Worm (Caenorhabditis elegans) whole organism, L1 larva: ENCODE data around the gene C16B8.4.

Source experiments
- C16A3.4 ChIP-seq: fragments of 150-350 bp; optimal IDR thresholded peaks from 2 replicates; lab custom pipeline; 2014; ENCODE audit warnings: missing biosample characterization, missing genetic modification characterization
- Y116A8C.19 ChIP-seq: sonication (generic microtip); optimal IDR thresholded peaks from 2 replicates; lab custom pipeline; 2016; ENCODE audit warnings: missing compliant biosample characterization, missing genetic modification characterization, borderline replicate concordance
- aly-2 ChIP-seq: fragments of 150-350 bp; optimal IDR thresholded peaks from 2 replicates; lab custom pipeline; 2014; ENCODE audit warnings: missing biosample characterization, missing genetic modification characterization
- blmp-1 ChIP-seq: fragments of 150-350 bp; optimal IDR thresholded peaks from 2 replicates; lab custom pipeline; 2014; ENCODE audit warnings: missing biosample characterization, missing genetic modification characterization
- ceh-63 ChIP-seq: fragments of 200-800 bp; sonication (Bioruptor generic); optimal IDR thresholded peaks from 2 replicates; lab custom pipeline; 2018; ENCODE audit warnings: mild to moderate bottlenecking, missing genetic modification characterization, missing compliant biosample characterization
- ceh-82 ChIP-seq, 3 experiments: fragments of 150-350 bp in 1 of 3; sonication (generic microtip) in 2 of 3; optimal IDR thresholded peaks; 2 replicates each; lab custom pipeline; 2014 to 2017; ENCODE audit warnings: missing biosample characterization in 3 of 3, missing genetic modification characterization in 3 of 3
- dsc-1 ChIP-seq: sonication (generic microtip); optimal IDR thresholded peaks from 2 replicates; lab custom pipeline; 2016; ENCODE audit warnings: mild to moderate bottlenecking, missing genetic modification characterization, missing compliant biosample characterization
- egl-27 ChIP-seq, 2 experiments: fragments of 150-350 bp in 1 of 2; sonication (generic microtip); optimal IDR thresholded peaks; 3 replicates each; lab custom pipeline; 2017 to 2018; ENCODE audit warnings: missing biosample characterization in 2 of 2, missing genetic modification characterization in 2 of 2, missing genetic modification reagents in 2 of 2
- elt-2 ChIP-seq: sonication (generic microtip); optimal IDR thresholded peaks from 2 replicates; lab custom pipeline; 2016; ENCODE audit warnings: missing genetic modification characterization, mild to moderate bottlenecking, inconsistent platforms, missing compliant biosample characterization, missing genetic modification reagents
- fkh-10 ChIP-seq: sonication (generic microtip); optimal IDR thresholded peaks from 2 replicates; lab custom pipeline; 2017; ENCODE audit warnings: missing biosample characterization, missing genetic modification reagents, missing genetic modification characterization
- fos-1 ChIP-seq: fragments of 150-350 bp; optimal IDR thresholded peaks from 2 replicates; lab custom pipeline; 2014; ENCODE audit warnings: missing biosample characterization, missing genetic modification characterization
- hpl-2 ChIP-seq: fragments of 150-350 bp; optimal IDR thresholded peaks from 2 replicates; lab custom pipeline; 2014; ENCODE audit warnings: missing biosample characterization, missing genetic modification reagents, missing genetic modification characterization
- jun-1 ChIP-seq: fragments of 150-350 bp; optimal IDR thresholded peaks from 2 replicates; lab custom pipeline; 2014; ENCODE audit warnings: missing biosample characterization, missing genetic modification reagents, missing genetic modification characterization
- lin-35 ChIP-seq, 2 experiments: fragments of 150-350 bp; optimal IDR thresholded peaks; 2 replicates each; lab custom pipeline; 2014; ENCODE audit warnings: missing biosample characterization in 2 of 2, missing genetic modification characterization in 2 of 2, missing genetic modification reagents in 2 of 2
- lin-39 ChIP-seq: fragments of 150-350 bp; optimal IDR thresholded peaks from 2 replicates; lab custom pipeline; 2014; ENCODE audit warnings: missing biosample characterization, missing genetic modification reagents, missing genetic modification characterization
- lir-3 ChIP-seq: sonication (generic microtip); optimal IDR thresholded peaks from 2 replicates; lab custom pipeline; 2016; ENCODE audit warnings: mild to moderate bottlenecking, missing genetic modification characterization, moderate library complexity, missing compliant biosample characterization; ENCODE audit not compliant: poor library complexity
- lsy-2 ChIP-seq, 2 experiments: fragments of 150-350 bp; optimal IDR thresholded peaks; 2 replicates each; lab custom pipeline; 2014; ENCODE audit warnings: missing biosample characterization in 2 of 2, missing genetic modification characterization in 2 of 2
- mab-9 ChIP-seq: fragments of 200-800 bp; sonication (Bioruptor generic); IDR thresholded peaks from 2 replicates; pipeline ENCODE4 v1.3.6; 2022; ENCODE audit warnings: missing genetic modification reagents, missing genetic modification characterization, missing compliant biosample characterization
- mdl-1 ChIP-seq, 2 experiments: fragments of 150-350 bp; optimal IDR thresholded peaks; 2 replicates each; lab custom pipeline; 2014 to 2017; ENCODE audit warnings: missing biosample characterization in 2 of 2, missing genetic modification characterization in 2 of 2, inconsistent platforms in 1 of 2
- mep-1 ChIP-seq: fragments of 150-350 bp; optimal IDR thresholded peaks from 2 replicates; lab custom pipeline; 2014; ENCODE audit warnings: missing biosample characterization, missing genetic modification characterization
- nhr-12 ChIP-seq: sonication (generic microtip); optimal IDR thresholded peaks from 2 replicates; lab custom pipeline; 2017; ENCODE audit warnings: missing biosample characterization, missing genetic modification characterization
- nhr-19 ChIP-seq: fragments of 200-800 bp; sonication (Bioruptor generic); conservative IDR thresholded peaks from 2 replicates; pipeline ENCODE4 v1.3.6; 2022; ENCODE audit warnings: missing genetic modification characterization, missing compliant biosample characterization
- nhr-20 ChIP-seq: sonication (generic microtip); optimal IDR thresholded peaks from 2 replicates; lab custom pipeline; 2016; ENCODE audit warnings: mild to moderate bottlenecking, missing genetic modification characterization, missing compliant biosample characterization
- nhr-71 ChIP-seq: sonication (generic microtip); optimal IDR thresholded peaks from 2 replicates; lab custom pipeline; 2016; ENCODE audit warnings: mild to moderate bottlenecking, missing genetic modification characterization, moderate library complexity, missing compliant biosample characterization
- nhr-84 ChIP-seq: sonication (generic microtip); optimal IDR thresholded peaks from 2 replicates; lab custom pipeline; 2017; ENCODE audit warnings: missing biosample characterization, missing genetic modification characterization
- pqm-1 ChIP-seq: sonication (generic microtip); optimal IDR thresholded peaks from 3 replicates; lab custom pipeline; 2017; ENCODE audit warnings: missing biosample characterization, missing genetic modification characterization
- rnt-1 ChIP-seq: sonication (generic microtip); optimal IDR thresholded peaks from 2 replicates; lab custom pipeline; 2016; ENCODE audit warnings: mild to moderate bottlenecking, missing genetic modification characterization, moderate library complexity, missing compliant biosample characterization
- skn-1 ChIP-seq: fragments of 150-350 bp; optimal IDR thresholded peaks from 2 replicates; lab custom pipeline; 2014; ENCODE audit warnings: missing biosample characterization, missing genetic modification characterization
- snu-23 ChIP-seq: sonication (generic microtip); optimal IDR thresholded peaks from 2 replicates; lab custom pipeline; 2016; ENCODE audit warnings: missing genetic modification characterization, missing compliant biosample characterization
- sptf-1 ChIP-seq: fragments of 150-350 bp; optimal IDR thresholded peaks from 2 replicates; lab custom pipeline; 2014; ENCODE audit warnings: missing biosample characterization, missing genetic modification characterization
- sup-37 ChIP-seq: fragments of 200-800 bp; sonication (Bioruptor generic); optimal IDR thresholded peaks from 2 replicates; lab custom pipeline; 2018; ENCODE audit warnings: mild to moderate bottlenecking, missing genetic modification characterization, missing compliant biosample characterization
- tbx-2 ChIP-seq: sonication (generic microtip); optimal IDR thresholded peaks from 2 replicates; lab custom pipeline; 2016; ENCODE audit warnings: missing genetic modification characterization, missing compliant biosample characterization
- unc-86 ChIP-seq: sonication (generic microtip); optimal IDR thresholded peaks from 2 replicates; lab custom pipeline; 2016; ENCODE audit warnings: missing genetic modification characterization, missing compliant biosample characterization
- vab-15 ChIP-seq: sonication (generic microtip); optimal IDR thresholded peaks from 2 replicates; lab custom pipeline; 2017; ENCODE audit warnings: missing genotype, mild to moderate bottlenecking, missing genetic modification characterization, missing compliant biosample characterization
- xbp-1 ChIP-seq: sonication (generic microtip); optimal IDR thresholded peaks from 2 replicates; lab custom pipeline; 2016; ENCODE audit warnings: missing genetic modification characterization, missing compliant biosample characterization

Gene C16B8.4

ce11 chrX:3969353-3969752, 4.1 kb downstream of the C16B8.4 start:
- no peak for TF ChIP-seq nhr-84 (tag; lab: Kevin White, UChicago)
- peak; percentile 15 for TF ChIP-seq C16A3.4 (tag; lab: Kevin White, UChicago)
- TF ChIP-seq hpl-2 (GFP tag; lab: Kevin White, UChicago): no peak
- TF ChIP-seq xbp-1 (tag; lab: Kevin White, UChicago): peak; percentile 12
- TF ChIP-seq ceh-82 (tag; optimal IDR thresholded peaks at IDR 0.05; lab: Kevin White, UChicago): peak in 1 of 3 experiments; percentile 3
- TF ChIP-seq rnt-1 (tag; lab: Kevin White, UChicago): peak; percentile 66
- TF ChIP-seq unc-86 (tag; lab: Kevin White, UChicago): no peak
- peak; percentile 32 for TF ChIP-seq mep-1 (tag; lab: Kevin White, UChicago)
- TF ChIP-seq nhr-20 (tag; lab: Kevin White, UChicago): peak; percentile 26
- peak in 1 of 2 experiments; percentile 51 for TF ChIP-seq lin-35 (GFP tag; optimal IDR thresholded peaks at IDR 0.05; lab: Kevin White, UChicago)
- no peak for TF ChIP-seq lin-39 (tag; lab: Kevin White, UChicago)
- TF ChIP-seq nhr-19: peak; percentile 7; the same call in 1 of the 2 replicates
- peak; percentile 22 for TF ChIP-seq nhr-71
- peak; percentile 14 for TF ChIP-seq skn-1
- TF ChIP-seq jun-1: peak; percentile 58
- TF ChIP-seq fkh-10 (GFP tag; lab: Kevin White, UChicago): no peak
- peak; percentile 19 for TF ChIP-seq snu-23 (GFP tag; lab: Kevin White, UChicago)
- TF ChIP-seq blmp-1 (tag; lab: Kevin White, UChicago): peak; percentile 17
- peak in 1 of 2 experiments; percentile 6 for TF ChIP-seq mdl-1 (tag; optimal IDR thresholded peaks at IDR 0.05; lab: Kevin White, UChicago)

ce11 chrX:3968209-3968960, 5.0 kb downstream of the C16B8.4 start, which contains the start of gene C16B8.3:
C16B8.3 (minus strand) TSS chrX:3968634.
- no peak for TF ChIP-seq nhr-71
- TF ChIP-seq lin-35 (GFP tag; optimal IDR thresholded peaks at IDR 0.05; lab: Kevin White, UChicago): peak in 1 of 2 experiments; percentile 23
- TF ChIP-seq nhr-20 (tag; lab: Kevin White, UChicago): peak; percentile 10
- TF ChIP-seq lsy-2 (tag; optimal IDR thresholded peaks at IDR 0.05; lab: Kevin White, UChicago): no peak
- TF ChIP-seq pqm-1 (tag; lab: Kevin White, UChicago): no peak
- TF ChIP-seq sptf-1: no peak
- no peak for TF ChIP-seq fos-1 (tag; lab: Kevin White, UChicago)
- TF ChIP-seq mdl-1 (tag; optimal IDR thresholded peaks at IDR 0.05; lab: Kevin White, UChicago): peak in 1 of 2 experiments; percentile 3
- TF ChIP-seq vab-15: no peak
- TF ChIP-seq Y116A8C.19 (tag; lab: Kevin White, UChicago): no peak
- TF ChIP-seq mab-9 (GFP tag; lab: Robert Waterston, UW): no peak
- TF ChIP-seq egl-27 (tag; optimal IDR thresholded peaks at IDR 0.05; lab: Kevin White, UChicago): no peak
- no peak for TF ChIP-seq tbx-2 (tag; lab: Kevin White, UChicago)
- TF ChIP-seq hpl-2 (GFP tag; lab: Kevin White, UChicago): no peak
- no peak for TF ChIP-seq dsc-1 (tag; lab: Kevin White, UChicago)
- peak; percentile 73 for TF ChIP-seq elt-2 (tag; lab: Kevin White, UChicago)
- TF ChIP-seq sup-37 (GFP tag; lab: Kevin White, UChicago): no peak
- no peak for TF ChIP-seq lin-39 (tag; lab: Kevin White, UChicago)
- no peak for TF ChIP-seq blmp-1 (tag; lab: Kevin White, UChicago)
- no peak for TF ChIP-seq ceh-63

- TF ChIP-seq aly-2 (no peak), sptf-1 (no peak), lir-3 (tag; lab: Kevin White, UChicago) (no peak), ceh-82 (tag; optimal IDR thresholded peaks at IDR 0.05; lab: Kevin White, UChicago) (no peak), sup-37 (GFP tag; lab: Kevin White, UChicago) (no peak), nhr-12 (no peak), tbx-2 (tag; lab: Kevin White, UChicago) (no peak)
- TF ChIP-seq, all 84 proteins: peak for 0
Measured at ce11 chrX:3966332-3966731, 7.1 kb downstream of the C16B8.4 start, which contains the start of gene C16B8.2. C16B8.2 (minus strand) TSS chrX:3966432.
